Worm (Caenorhabditis elegans) whole organism, L4/young adult: ENCODE results near the gene E02H4.2.

Experiments
- W03F9.2 ChIP-seq: fragments of 150-350 bp; optimal IDR thresholded peaks from 2 replicates; lab custom pipeline; 2014; ENCODE audit warnings: missing biosample characterization, missing genetic modification characterization
- dao-5 ChIP-seq: sonication (generic microtip); optimal IDR thresholded peaks from 2 replicates; lab custom pipeline; 2016; ENCODE audit warnings: missing genotype, missing genetic modification characterization, moderate library complexity, missing compliant biosample characterization
- him-1 ChIP-seq: sonication (generic microtip); optimal IDR thresholded peaks from 2 replicates; lab custom pipeline; 2016; ENCODE audit warnings: missing genotype, missing genetic modification reagents, missing genetic modification characterization, missing compliant biosample characterization

DNA sequence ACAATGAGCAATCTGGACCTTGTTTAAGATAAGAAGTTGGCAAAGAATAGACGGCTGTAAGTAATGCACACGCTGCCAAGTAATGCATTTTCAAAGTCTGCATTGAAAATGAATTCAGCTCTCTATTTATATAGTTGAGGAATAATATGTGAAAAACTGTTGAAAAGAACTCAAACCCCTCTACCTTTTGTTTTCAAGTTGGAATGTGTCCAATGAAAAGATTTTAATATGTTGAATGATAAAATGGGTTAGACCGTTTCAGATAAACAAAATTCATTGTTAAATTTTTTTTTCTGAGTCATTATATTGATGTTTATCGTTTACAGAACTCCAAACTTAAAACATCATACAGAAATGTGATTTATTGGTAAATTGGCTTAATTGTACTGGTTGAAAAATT is 18.0 kb downstream of the E02H4.2 start, which contains the start of gene E02H4.8:
- TF ChIP-seq him-1 (tag; lab: Kevin White, UChicago) (no peak), dao-5 (tag; lab: Kevin White, UChicago) (no peak), W03F9.2 (tag; lab: Kevin White, UChicago) (no peak)
